Fruit fly (Drosophila melanogaster): Measurements from ENCODE around the gene nac.

nac gene

DNA sequence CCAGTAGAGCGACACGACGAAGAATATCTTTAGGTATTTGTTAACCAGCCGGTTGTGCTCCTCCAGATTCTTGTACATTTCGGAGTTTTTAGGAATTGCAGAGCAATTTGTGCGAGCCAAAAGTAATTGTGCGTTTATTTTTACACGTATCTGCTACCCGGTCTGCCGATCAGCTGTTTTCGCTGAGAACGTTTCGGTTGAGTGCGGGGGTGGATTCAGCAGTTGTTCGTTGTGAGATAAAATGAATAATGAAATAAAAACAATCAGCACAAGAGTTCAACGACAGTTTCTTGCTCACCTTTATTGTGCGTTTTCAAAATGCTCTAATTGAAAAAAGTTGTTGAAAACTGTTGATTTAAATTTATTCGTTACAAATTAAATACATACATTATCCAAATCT lies at the start of gene nac (continued):
- peak; percentile 12 for TF ChIP-seq CG17385 (GFP tag; optimal IDR thresholded peaks at IDR 0.05)
- TF ChIP-seq tgo (GFP tag; IDR thresholded peaks at IDR 0.05), result no peak
- TF ChIP-seq pho (GFP tag; optimal IDR thresholded peaks at IDR 0.05), result no peak
- no peak for TF ChIP-seq fd64A (GFP tag; optimal IDR thresholded peaks at IDR 0.05)
- peak; percentile 24; the same call in 1 of the 2 replicates for TF ChIP-seq Xrp1 (GFP tag; IDR thresholded peaks at IDR 0.05)
- no peak for TF ChIP-seq Fer2 (tag; optimal IDR thresholded peaks at IDR 0.05)
- peak; percentile 35 for TF ChIP-seq CG13287 (GFP tag; IDR thresholded peaks at IDR 0.05; ENCODE audit: partially characterized antibody)
- no peak for TF ChIP-seq Tbp (GFP tag; optimal IDR thresholded peaks at IDR 0.05)
- peak; percentile 94 for TF ChIP-seq row (GFP tag; IDR thresholded peaks at IDR 0.05)
- TF ChIP-seq odd (GFP tag; optimal IDR thresholded peaks at IDR 0.05), result no peak
- TF ChIP-seq Rfx (GFP tag; IDR thresholded peaks at IDR 0.05), result peak; percentile 40; the same call in 1 of the 2 replicates
- TF ChIP-seq ro (GFP tag; IDR thresholded peaks at IDR 0.05), result no peak
- TF ChIP-seq ara (GFP tag; IDR thresholded peaks at IDR 0.05), result no peak
- TF ChIP-seq Hmx (GFP tag; optimal IDR thresholded peaks at IDR 0.05), result no peak
- TF ChIP-seq chn (GFP tag; optimal IDR thresholded peaks at IDR 0.05), result no peak
- no peak for TF ChIP-seq CG17359 (tag; optimal IDR thresholded peaks at IDR 0.05)
- no peak for TF ChIP-seq CG2678 (tag; optimal IDR thresholded peaks at IDR 0.05)
- peak; percentile 41 for TF ChIP-seq HmgZ (tag; optimal IDR thresholded peaks at IDR 0.05)
- no peak for TF ChIP-seq exex (tag; optimal IDR thresholded peaks at IDR 0.05)
- TF ChIP-seq phol (tag; optimal IDR thresholded peaks at IDR 0.05), result no peak
- no peak for TF ChIP-seq lab (GFP tag; optimal IDR thresholded peaks at IDR 0.05)
- TF ChIP-seq sima (GFP tag; optimal IDR thresholded peaks at IDR 0.05), result no peak
- TF ChIP-seq Jarid2 (GFP tag; optimal IDR thresholded peaks at IDR 0.05), result no peak
- no peak for TF ChIP-seq CG1529 (GFP tag; optimal IDR thresholded peaks at IDR 0.05)
- TF ChIP-seq abd-A (tag; optimal IDR thresholded peaks at IDR 0.05), result no peak
- TF ChIP-seq oc (tag; optimal IDR thresholded peaks at IDR 0.05), result no peak
- peak; percentile 46; the same call in 1 of the 2 replicates for TF ChIP-seq slbo (GFP tag; IDR thresholded peaks at IDR 0.05)
- no peak for TF ChIP-seq inv (GFP tag; IDR thresholded peaks at IDR 0.05; ENCODE audit: partially characterized antibody)
- no peak for TF ChIP-seq Fer1 (GFP tag; optimal IDR thresholded peaks at IDR 0.05)
- TF ChIP-seq Scr (GFP tag; IDR thresholded peaks at IDR 0.05; ENCODE audit: partially characterized antibody), result no peak
- TF ChIP-seq CG11695 (GFP tag; IDR thresholded peaks at IDR 0.05), result no peak
- TF ChIP-seq CG14441 (GFP tag; IDR thresholded peaks at IDR 0.05), result no peak
- TF ChIP-seq Ssrp (tag; optimal IDR thresholded peaks at IDR 0.05), result no peak
- no peak for TF ChIP-seq mam (GFP tag; optimal IDR thresholded peaks at IDR 0.05)
- TF ChIP-seq Xbp1 (GFP tag; optimal IDR thresholded peaks at IDR 0.05), result peak; percentile 28
- no peak for TF ChIP-seq ham (GFP tag; IDR thresholded peaks at IDR 0.05)
- no peak for TF ChIP-seq bigmax (GFP tag; optimal IDR thresholded peaks at IDR 0.05)
- TF ChIP-seq Atf6 (GFP tag; IDR thresholded peaks at IDR 0.05), result 0 out of 2 replicates have a peak, but pooled peaks have one; percentile 46
- TF ChIP-seq CG1602 (GFP tag; optimal IDR thresholded peaks at IDR 0.05), result no peak
- no peak for TF ChIP-seq CG12942 (GFP tag; optimal IDR thresholded peaks at IDR 0.05)
- no peak for TF ChIP-seq grn (GFP tag; optimal IDR thresholded peaks at IDR 0.05)
- 0 out of 2 replicates have a peak, but pooled peaks have one; percentile 16 for TF ChIP-seq sna (GFP tag; IDR thresholded peaks at IDR 0.05; ENCODE audit: partially characterized antibody)
- TF ChIP-seq CG7987 (GFP tag; optimal IDR thresholded peaks at IDR 0.05), result peak; percentile 12
- no peak for TF ChIP-seq CG12155 (GFP tag; optimal IDR thresholded peaks at IDR 0.05)
- TF ChIP-seq zen (tag; optimal IDR thresholded peaks at IDR 0.05), result peak; percentile 33
- no peak for TF ChIP-seq cwo (GFP tag; optimal IDR thresholded peaks at IDR 0.05)
- TF ChIP-seq Antp (GFP tag; optimal IDR thresholded peaks at IDR 0.05), result no peak
- no peak for TF ChIP-seq usp (GFP tag; optimal IDR thresholded peaks at IDR 0.05)
- no peak for TF ChIP-seq Sry-δ (GFP tag; optimal IDR thresholded peaks at IDR 0.05)
- peak; percentile 33; the same call in 1 of the 2 replicates for TF ChIP-seq CG32532 (GFP tag; IDR thresholded peaks at IDR 0.05)
- TF ChIP-seq schlank (tag; optimal IDR thresholded peaks at IDR 0.05), result no peak

All from whole organism, embryonic.